Worm (Caenorhabditis elegans) whole organism, early embryonic: ENCODE data around the gene C07C7.3.

Source experiments
- F13C5.2 ChIP-seq: sonication (generic microtip); optimal IDR thresholded peaks from 2 replicates; lab custom pipeline; 2017; ENCODE audit warnings: mild to moderate bottlenecking, missing genetic modification characterization, inconsistent platforms, missing compliant biosample characterization
- ama-1 ChIP-seq: fragments of 150-350 bp; optimal IDR thresholded peaks from 2 replicates; lab custom pipeline; 2014
- ets-7 ChIP-seq: sonication (generic microtip); optimal IDR thresholded peaks from 2 replicates; lab custom pipeline; 2016; ENCODE audit warnings: missing genotype, missing genetic modification characterization, missing compliant biosample characterization
- flt-1 ChIP-seq: fragments of 200-800 bp; sonication (Bioruptor generic); IDR thresholded peaks from 2 replicates; pipeline ENCODE4 v1.3.6; 2022; ENCODE audit warnings: missing genetic modification characterization, missing compliant biosample characterization
- hmbx-1 ChIP-seq: sonication (generic microtip); optimal IDR thresholded peaks from 2 replicates; lab custom pipeline; 2016; ENCODE audit warnings: mild to moderate bottlenecking, missing genetic modification characterization, missing compliant biosample characterization
- hnd-1 ChIP-seq: sonication (generic microtip); optimal IDR thresholded peaks from 2 replicates; lab custom pipeline; 2016; ENCODE audit warnings: missing genetic modification characterization, missing compliant biosample characterization
- scrt-1 ChIP-seq: fragments of 200-800 bp; sonication (Bioruptor generic); IDR thresholded peaks from 2 replicates; pipeline ENCODE4 v1.3.6; 2022; ENCODE audit warnings: missing genetic modification characterization, missing compliant biosample characterization
- sea-1 ChIP-seq: fragments of 200-800 bp; sonication (Bioruptor generic); conservative IDR thresholded peaks from 2 replicates; pipeline ENCODE4 v1.3.6; 2022; ENCODE audit warnings: missing genetic modification characterization, missing compliant biosample characterization

- TF ChIP-seq flt-1 (GFP tag; lab: Robert Waterston, UW) (no peak), scrt-1 (no peak), ama-1 (lab: Kevin White, UChicago) (no peak), F13C5.2 (no peak), hnd-1 (tag; lab: Kevin White, UChicago) (no peak), hmbx-1 (no peak), ets-7 (tag; lab: Kevin White, UChicago) (no peak), sea-1 (GFP tag; lab: Robert Waterston, UW) (no peak)
These were observed 19.7 kb upstream of the C07C7.3 start, which contains the start of gene daf-10 for ce11 chrIV:9146111-9146510.
